Fruit fly (Drosophila melanogaster): ENCODE measurements around the gene Coq6.

Gene Coq6

DNA sequence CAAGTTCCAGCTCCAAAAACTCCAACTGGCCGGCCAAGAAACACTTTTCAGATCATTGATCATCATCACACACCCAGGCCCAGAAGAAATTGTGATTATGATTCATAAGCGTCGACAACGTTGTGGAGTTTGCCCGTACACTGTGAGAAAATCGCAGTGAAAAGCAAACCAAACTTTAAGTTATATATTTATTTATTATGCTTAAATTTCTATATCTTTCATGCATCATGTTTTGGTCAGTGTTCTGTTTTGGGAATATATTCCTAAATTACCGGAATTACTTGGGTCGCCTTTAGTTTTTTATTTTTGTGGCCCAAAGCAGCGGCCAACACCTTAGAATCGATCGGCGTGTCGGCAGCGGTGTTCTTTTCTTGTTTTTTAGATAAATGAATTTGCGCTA is 26.9 kb downstream of the Coq6 start (continued):
- TF ChIP-seq CG7963 (GFP tag; IDR thresholded peaks at IDR 0.05; ENCODE audit: partially characterized antibody), result no peak

DNA sequence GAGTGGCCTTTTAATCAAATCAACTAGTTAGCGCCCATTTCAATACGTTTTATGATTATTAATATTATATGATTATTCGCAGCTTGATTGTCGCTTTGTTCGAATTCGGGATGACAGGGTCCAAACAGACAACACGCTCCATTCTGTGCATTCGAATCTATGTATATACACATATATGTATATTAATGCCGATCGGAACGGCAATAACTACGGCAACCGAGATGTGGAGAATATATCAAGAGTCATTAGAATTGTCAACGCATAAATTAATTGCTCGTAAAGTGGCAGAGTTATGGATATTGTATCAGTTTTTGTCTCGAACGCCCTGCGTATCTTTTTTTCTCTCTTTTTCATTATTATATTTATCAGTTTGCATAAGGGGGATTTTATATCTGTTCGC is 29.2 kb downstream of the Coq6 start:
- TF ChIP-seq abd-A (tag; optimal IDR thresholded peaks at IDR 0.05), result peak; percentile 98
- peak; percentile 50 for TF ChIP-seq CG12769 (tag; optimal IDR thresholded peaks at IDR 0.05)
- TF ChIP-seq CG9215 (GFP tag; IDR thresholded peaks at IDR 0.05), result no peak
- TF ChIP-seq Awh (GFP tag; IDR thresholded peaks at IDR 0.05), result peak; percentile 61; the same call in 1 of the 2 replicates

DNA sequence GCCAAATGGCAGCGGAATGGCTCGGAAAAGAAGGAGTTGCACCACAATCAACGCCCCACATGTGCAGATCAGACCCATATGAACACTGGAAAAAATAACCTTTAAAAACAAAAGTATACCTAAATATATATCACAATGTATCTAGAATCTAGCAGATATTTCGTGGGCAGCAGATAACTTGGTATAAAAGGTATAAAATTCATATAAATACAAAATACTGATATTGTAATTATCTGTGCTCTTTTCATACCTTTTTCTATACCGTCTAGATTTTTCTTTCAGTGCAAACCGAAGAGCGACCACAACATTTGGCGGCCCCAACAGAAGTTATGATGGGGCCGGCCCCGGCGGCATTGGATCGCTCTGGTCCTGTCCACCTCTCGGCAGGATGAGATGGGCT is 30.7 kb downstream of the Coq6 start:
- TF ChIP-seq CG1603 (tag; optimal IDR thresholded peaks at IDR 0.05) (peak; percentile 1), CG7271 (tag; optimal IDR thresholded peaks at IDR 0.05) (no peak), gem (tag; optimal IDR thresholded peaks at IDR 0.05) (peak; percentile 14), sens (GFP tag) (peak; percentile 65), gcm2 (GFP tag; optimal IDR thresholded peaks at IDR 0.05) (no peak), CG14667 (GFP tag; IDR thresholded peaks at IDR 0.05) (0 out of 2 replicates have a peak, but pooled peaks have one; percentile 7), lov (optimal IDR thresholded peaks at IDR 0.05) (no peak), lov (GFP tag; IDR thresholded peaks at IDR 0.05) (no peak), corto (GFP tag; optimal IDR thresholded peaks at IDR 0.05) (peak; percentile 41), lbe (GFP tag; optimal IDR thresholded peaks at IDR 0.05) (peak; percentile 44), Hr3 (GFP tag; optimal IDR thresholded peaks at IDR 0.05) (no peak)

DNA sequence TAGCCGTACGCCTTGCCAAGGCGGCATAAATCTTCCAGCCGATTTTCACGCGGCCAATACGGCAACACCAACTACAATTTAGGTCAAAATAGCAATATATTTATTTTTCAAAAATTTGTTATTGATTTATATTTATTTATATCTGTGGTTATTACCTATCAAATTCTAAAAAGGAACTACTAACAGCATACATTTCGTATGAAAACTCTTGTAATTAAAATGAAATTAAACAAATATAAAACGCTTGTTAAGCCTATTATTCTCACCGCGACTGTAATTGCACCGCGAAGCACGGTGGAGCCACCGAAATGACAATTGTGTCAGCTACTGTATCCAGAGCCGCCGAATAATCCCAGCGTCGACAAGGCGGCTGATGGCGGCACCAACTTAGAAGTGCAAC is 32.6 kb downstream of the Coq6 start:
- TF ChIP-seq fd96Cb (tag; optimal IDR thresholded peaks at IDR 0.05) (no peak), CG12769 (tag; optimal IDR thresholded peaks at IDR 0.05) (no peak), MESR4 (GFP tag; optimal IDR thresholded peaks at IDR 0.05) (no peak), ken (GFP tag; IDR thresholded peaks at IDR 0.05) (no peak), CG11696 (GFP tag; IDR thresholded peaks at IDR 0.05) (peak; percentile 53; the same call in 1 of the 2 replicates), Xrp1 (GFP tag; IDR thresholded peaks at IDR 0.05) (peak; percentile 22; the same call in 1 of the 2 replicates), br (optimal IDR thresholded peaks at IDR 0.05) (no peak), lola (GFP tag; optimal IDR thresholded peaks at IDR 0.05) (no peak), CG1529 (GFP tag; optimal IDR thresholded peaks at IDR 0.05) (no peak), CG15696 (tag; optimal IDR thresholded peaks at IDR 0.05) (no peak)

DNA sequence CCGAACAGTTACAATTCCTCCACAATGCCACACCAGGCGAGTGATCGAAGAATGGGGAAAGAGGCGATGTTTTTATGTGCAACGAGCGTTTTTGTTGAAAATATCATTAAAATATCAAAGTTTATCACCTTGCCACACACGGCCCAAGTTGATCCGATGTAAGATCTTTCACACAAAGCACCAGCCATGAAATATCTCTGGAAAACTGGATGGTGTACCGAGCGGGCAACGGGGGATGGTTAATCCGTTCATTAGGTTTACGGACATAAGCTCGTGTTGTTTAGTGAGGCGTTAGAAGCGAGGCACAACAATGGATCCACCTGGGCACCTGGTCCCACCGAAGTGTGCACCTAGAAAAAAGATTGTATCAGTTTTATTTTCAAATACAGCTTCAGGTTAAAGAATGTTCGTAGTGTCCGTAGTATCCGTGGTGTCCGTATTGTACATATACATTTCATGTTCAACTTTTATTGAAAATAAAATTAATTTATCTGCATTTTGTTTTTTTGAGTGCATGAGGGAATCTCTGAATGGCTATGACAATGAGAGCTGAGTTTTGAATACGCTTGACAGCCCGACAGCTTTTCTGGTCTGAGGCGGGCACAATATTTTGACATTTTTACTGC is 35.4 kb downstream of the Coq6 start:
- no peak for TF ChIP-seq Mad (GFP tag; optimal IDR thresholded peaks at IDR 0.05)
- TF ChIP-seq CG16813 (GFP tag; IDR thresholded peaks at IDR 0.05; ENCODE audit: partially characterized antibody), result no peak
- peak; percentile 56 for TF ChIP-seq tap (tag; optimal IDR thresholded peaks at IDR 0.05)
- TF ChIP-seq NC2α (GFP tag; optimal IDR thresholded peaks at IDR 0.05), result no peak
- TF ChIP-seq Dfd (GFP tag; optimal IDR thresholded peaks at IDR 0.05), result no peak
- TF ChIP-seq ftz-f1 (GFP tag; optimal IDR thresholded peaks at IDR 0.05), result no peak
- TF ChIP-seq tio (GFP tag; optimal IDR thresholded peaks at IDR 0.05), result peak; percentile 45
- peak; percentile 61 for TF ChIP-seq CG17359 (tag; optimal IDR thresholded peaks at IDR 0.05)
- peak; percentile 62 for TF ChIP-seq CG15269 (tag; optimal IDR thresholded peaks at IDR 0.05)
- no peak for TF ChIP-seq Fer1 (GFP tag; optimal IDR thresholded peaks at IDR 0.05)
- peak; percentile 73 for TF ChIP-seq CG17328 (GFP tag; IDR thresholded peaks at IDR 0.05)
- no peak for TF ChIP-seq Hr39 (optimal IDR thresholded peaks at IDR 0.05)
- TF ChIP-seq so (GFP tag; IDR thresholded peaks at IDR 0.05), result 0 out of 3 replicates have a peak, but pooled peaks have one; percentile 45
- no peak for TF ChIP-seq mirr (GFP tag; optimal IDR thresholded peaks at IDR 0.05)
- TF ChIP-seq hbn (GFP tag; IDR thresholded peaks at IDR 0.05; ENCODE audit: partially characterized antibody), result no peak
- TF ChIP-seq Ptx1 (GFP tag; IDR thresholded peaks at IDR 0.05), result peak; percentile 54
- 0 out of 2 replicates have a peak, but pooled peaks have one; percentile 50 for TF ChIP-seq CG14014 (GFP tag; IDR thresholded peaks at IDR 0.05)
- no peak for TF ChIP-seq Drgx (GFP tag; IDR thresholded peaks at IDR 0.05)
- no peak for TF ChIP-seq sna (GFP tag; IDR thresholded peaks at IDR 0.05; ENCODE audit: partially characterized antibody)
- TF ChIP-seq inv (GFP tag; IDR thresholded peaks at IDR 0.05; ENCODE audit: partially characterized antibody), result no peak
- TF ChIP-seq sisA (GFP tag; IDR thresholded peaks at IDR 0.05), result peak; percentile 74

Measured in whole organism, embryonic.